Worm (Caenorhabditis elegans) whole organism, mixed stage, embryonic: ENCODE measurements around the gene srh-98.

Experiments
- M03D4.4 ChIP-seq: sonication (generic microtip); optimal IDR thresholded peaks from 2 replicates; lab custom pipeline; 2017; ENCODE audit warnings: mild to moderate bottlenecking, missing genetic modification characterization, missing compliant biosample characterization
- blmp-1 ChIP-seq: fragments of 150-350 bp; optimal IDR thresholded peaks from 2 replicates; lab custom pipeline; 2014; ENCODE audit warnings: missing biosample characterization, missing genetic modification characterization
- elt-3 ChIP-seq: fragments of 150-350 bp; optimal IDR thresholded peaks from 2 replicates; lab custom pipeline; 2014; ENCODE audit warnings: missing biosample characterization, missing genetic modification characterization
- lin-13 ChIP-seq: fragments of 150-350 bp; optimal IDR thresholded peaks from 2 replicates; lab custom pipeline; 2014; ENCODE audit warnings: missing biosample characterization, missing genetic modification characterization
- lin-32 ChIP-seq: fragments of 200-800 bp; sonication (Bioruptor generic); optimal IDR thresholded peaks from 2 replicates; lab custom pipeline; 2018; ENCODE audit warnings: mild to moderate bottlenecking, missing genetic modification characterization, missing compliant biosample characterization
- lsy-2 ChIP-seq: fragments of 150-350 bp; optimal IDR thresholded peaks from 2 replicates; lab custom pipeline; 2014; ENCODE audit warnings: missing biosample characterization, missing genetic modification characterization
- nhr-12 ChIP-seq: fragments of 150-350 bp; optimal IDR thresholded peaks from 2 replicates; lab custom pipeline; 2014; ENCODE audit warnings: missing biosample characterization, missing genetic modification characterization
- nhr-237 ChIP-seq: fragments of 150-350 bp; optimal IDR thresholded peaks from 2 replicates; lab custom pipeline; 2014; ENCODE audit warnings: missing biosample characterization, missing genetic modification characterization
- nhr-76 ChIP-seq: sonication (generic microtip); optimal IDR thresholded peaks from 2 replicates; lab custom pipeline; 2017; ENCODE audit warnings: missing biosample characterization, missing genetic modification characterization
- pha-4 ChIP-seq: fragments of 150-350 bp; optimal IDR thresholded peaks from 2 replicates; lab custom pipeline; 2018; ENCODE audit warnings: missing biosample characterization, missing genetic modification reagents, missing genetic modification characterization
- sptf-1 ChIP-seq: sonication (generic microtip); optimal IDR thresholded peaks from 2 replicates; lab custom pipeline; 2017; ENCODE audit warnings: mild to moderate bottlenecking, missing genetic modification characterization, moderate library complexity, missing compliant biosample characterization
- tbx-8 ChIP-seq: fragments of 200-800 bp; sonication (Bioruptor generic); optimal IDR thresholded peaks from 2 replicates; lab custom pipeline; 2018; ENCODE audit warnings: mild to moderate bottlenecking, missing genetic modification characterization, moderate library complexity, missing compliant biosample characterization
- ztf-11 ChIP-seq: fragments of 150-350 bp; optimal IDR thresholded peaks from 2 replicates; lab custom pipeline; 2014; ENCODE audit warnings: missing biosample characterization, missing genetic modification characterization

DNA sequence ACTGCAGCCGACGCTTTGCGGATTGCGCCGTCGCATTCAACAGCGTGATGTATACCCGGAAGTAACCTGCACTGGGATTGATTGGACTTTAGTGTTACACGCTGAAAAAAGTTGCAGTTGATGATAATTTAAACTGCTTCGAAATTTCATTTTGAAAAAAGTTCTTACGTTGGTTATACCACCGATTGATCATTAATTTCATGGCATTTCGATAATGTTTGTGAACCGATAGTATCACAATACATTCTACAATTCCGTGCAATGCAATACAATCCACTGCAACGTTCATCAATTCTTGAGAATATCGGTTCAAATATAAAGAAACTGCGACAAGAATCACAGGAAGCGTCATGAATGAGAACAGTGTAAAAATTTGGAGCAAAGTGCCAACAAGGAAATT lies 412 bp downstream of the srh-98 start, which contains the start of gene F21H7.3:
- no peak for TF ChIP-seq nhr-237
- no peak for TF ChIP-seq pha-4 (tag; lab: Kevin White, UChicago)
- TF ChIP-seq nhr-76 (tag; lab: Kevin White, UChicago), result no peak
- no peak for TF ChIP-seq elt-3 (tag; lab: Kevin White, UChicago)
- TF ChIP-seq nhr-12 (tag; lab: Kevin White, UChicago), result no peak
- TF ChIP-seq blmp-1, result no peak
- no peak for TF ChIP-seq lin-32 (GFP tag; lab: Kevin White, UChicago)
- no peak for TF ChIP-seq lin-13 (tag; lab: Kevin White, UChicago)
- no peak for TF ChIP-seq M03D4.4
- TF ChIP-seq lsy-2, result no peak
- no peak for TF ChIP-seq tbx-8 (GFP tag; lab: Kevin White, UChicago)
- TF ChIP-seq sptf-1, result no peak
- TF ChIP-seq ztf-11 (tag; lab: Kevin White, UChicago), result no peak
